Worm (Caenorhabditis elegans) whole organism, young adult: ENCODE data around the gene kin-36.

Experiments
- B0035.1 ChIP-seq: sonication (generic microtip); optimal IDR thresholded peaks from 2 replicates; lab custom pipeline; 2016; ENCODE audit warnings: missing genetic modification characterization, mild to moderate bottlenecking, missing compliant biosample characterization, missing genotype, missing genetic modification reagents
- B0261.1 ChIP-seq: sonication (generic microtip); optimal IDR thresholded peaks from 2 replicates; lab custom pipeline; 2016; ENCODE audit warnings: mild to moderate bottlenecking, missing genetic modification characterization, moderate library complexity, missing compliant biosample characterization
- B0336.3 ChIP-seq: fragments of 200-800 bp; sonication (Bioruptor generic); IDR thresholded peaks from 2 replicates; pipeline ENCODE4 v1.3.6; 2022; ENCODE audit warnings: missing genetic modification characterization, missing compliant biosample characterization
- C17E4.6 ChIP-seq: fragments of 200-800 bp; sonication (Bioruptor generic); IDR thresholded peaks from 2 replicates; pipeline ENCODE4 v1.3.6; 2022; ENCODE audit warnings: missing genetic modification reagents, missing genetic modification characterization, missing compliant biosample characterization
- D2030.7 ChIP-seq: fragments of 200-800 bp; sonication (Bioruptor generic); IDR thresholded peaks from 2 replicates; pipeline ENCODE4 v1.3.6; 2022; ENCODE audit warnings: missing genetic modification reagents, missing genetic modification characterization, missing compliant biosample characterization
- F23B12.7 ChIP-seq: sonication (generic microtip); optimal IDR thresholded peaks from 2 replicates; lab custom pipeline; 2017; ENCODE audit warnings: missing genetic modification characterization, mild to moderate bottlenecking, missing compliant biosample characterization, antibody characterized with exemption, moderate library complexity; ENCODE audit not compliant: insufficient read depth
- F55B11.4 ChIP-seq: sonication (generic microtip); optimal IDR thresholded peaks from 2 replicates; lab custom pipeline; 2016; ENCODE audit warnings: missing compliant biosample characterization, missing genetic modification characterization, borderline replicate concordance; ENCODE audit not compliant: insufficient read depth
- F57C9.4 ChIP-seq: sonication (generic microtip); optimal IDR thresholded peaks from 2 replicates; lab custom pipeline; 2017; ENCODE audit warnings: mild to moderate bottlenecking, missing genetic modification characterization, missing compliant biosample characterization
- K11D2.4 ChIP-seq: fragments of 200-800 bp; sonication (Bioruptor generic); IDR thresholded peaks from 2 replicates; pipeline ENCODE4 v1.3.6; 2022; ENCODE audit warnings: missing genetic modification reagents, missing genetic modification characterization, missing compliant biosample characterization
- T07F8.4 ChIP-seq: sonication (generic microtip); optimal IDR thresholded peaks from 2 replicates; lab custom pipeline; 2016; ENCODE audit warnings: mild to moderate bottlenecking, missing genetic modification characterization, moderate library complexity, missing compliant biosample characterization
- akir-1 ChIP-seq: fragments of 200-800 bp; sonication (Bioruptor generic); optimal IDR thresholded peaks from 2 replicates; lab custom pipeline; 2018; ENCODE audit warnings: mild to moderate bottlenecking, missing genetic modification characterization, moderate library complexity, missing compliant biosample characterization
- aptf-3 ChIP-seq: fragments of 200-800 bp; sonication (Bioruptor generic); IDR thresholded peaks from 2 replicates; pipeline ENCODE4 v1.3.6; 2022; ENCODE audit warnings: missing genetic modification characterization, missing compliant biosample characterization
- athp-1 ChIP-seq: sonication (generic microtip); optimal IDR thresholded peaks from 2 replicates; lab custom pipeline; 2017; ENCODE audit warnings: mild to moderate bottlenecking, missing genetic modification characterization, missing compliant biosample characterization
- attf-3 ChIP-seq: fragments of 200-800 bp; sonication (Bioruptor generic); conservative IDR thresholded peaks from 2 replicates; pipeline ENCODE4 v1.3.6; 2022; ENCODE audit warnings: missing genetic modification reagents, missing genetic modification characterization, missing compliant biosample characterization
- attf-5 ChIP-seq: fragments of 200-800 bp; sonication (Bioruptor generic); optimal IDR thresholded peaks from 2 replicates; lab custom pipeline; 2018; ENCODE audit warnings: mild to moderate bottlenecking, missing genetic modification characterization, missing compliant biosample characterization
- cebp-1 ChIP-seq, 2 experiments: fragments of 200-800 bp in 1 of 2; sonication (Bioruptor generic) in 1 of 2; sonication (generic microtip) in 1 of 2; IDR thresholded peaks in 1 of 2; optimal IDR thresholded peaks in 1 of 2; 2 replicates each; pipeline versions ENCODE4 v1.3.6 to Lab custom; 2017 to 2022; ENCODE audit warnings: missing compliant biosample characterization in 2 of 2, missing genetic modification characterization in 2 of 2, mild to moderate bottlenecking in 1 of 2, missing genetic modification reagents in 1 of 2, moderate library complexity in 1 of 2
- cebp-2 ChIP-seq: fragments of 200-800 bp; sonication (Bioruptor generic); IDR thresholded peaks from 2 replicates; pipeline ENCODE4 v1.3.6; 2022; ENCODE audit warnings: missing genetic modification characterization, missing compliant biosample characterization
- ceh-100 ChIP-seq: fragments of 200-800 bp; sonication (Bioruptor generic); IDR thresholded peaks from 2 replicates; pipeline ENCODE4 v1.3.6; 2022; ENCODE audit warnings: missing genetic modification reagents, missing genetic modification characterization, missing compliant biosample characterization
- ceh-91 ChIP-seq: fragments of 200-800 bp; sonication (Bioruptor generic); IDR thresholded peaks from 2 replicates; pipeline ENCODE4 v1.3.6; 2022; ENCODE audit warnings: missing genetic modification reagents, missing genetic modification characterization, missing compliant biosample characterization
- chd-7 ChIP-seq: sonication (generic microtip); optimal IDR thresholded peaks from 2 replicates; lab custom pipeline; 2016; ENCODE audit warnings: mild to moderate bottlenecking, missing genetic modification characterization, moderate library complexity, missing compliant biosample characterization
- die-1 ChIP-seq: sonication (generic microtip); optimal IDR thresholded peaks from 2 replicates; lab custom pipeline; 2016; ENCODE audit warnings: missing genotype, mild to moderate bottlenecking, missing genetic modification characterization, missing compliant biosample characterization
- dox-1 ChIP-seq: fragments of 200-800 bp; sonication (Bioruptor generic); IDR thresholded peaks from 2 replicates; pipeline ENCODE4 v1.3.6; 2022; ENCODE audit warnings: missing genetic modification reagents, missing genetic modification characterization, missing compliant biosample characterization
- hmg-1.2 ChIP-seq: fragments of 200-800 bp; sonication (Bioruptor generic); IDR thresholded peaks from 2 replicates; pipeline ENCODE4 v1.3.6; 2022; ENCODE audit warnings: missing genetic modification reagents, missing genetic modification characterization, missing compliant biosample characterization
- hmg-20 ChIP-seq: fragments of 200-800 bp; sonication (Bioruptor generic); IDR thresholded peaks from 2 replicates; pipeline ENCODE4 v1.3.6; 2022; ENCODE audit warnings: missing genetic modification reagents, missing genetic modification characterization, missing compliant biosample characterization
- hrde-1 ChIP-seq: sonication (generic microtip); optimal IDR thresholded peaks from 2 replicates; lab custom pipeline; 2016; ENCODE audit warnings: missing genetic modification characterization, mild to moderate bottlenecking, missing compliant biosample characterization, moderate library complexity, missing genotype, missing genetic modification reagents, borderline replicate concordance
- let-607 ChIP-seq, 2 experiments: fragments of 200-800 bp in 1 of 2; sonication (Bioruptor generic) in 1 of 2; sonication (generic microtip) in 1 of 2; optimal IDR thresholded peaks; 2 replicates each; lab custom pipeline; 2016 to 2018; ENCODE audit warnings: mild to moderate bottlenecking in 2 of 2, missing compliant biosample characterization in 2 of 2, missing genetic modification characterization in 2 of 2, moderate library complexity in 2 of 2, missing genotype in 1 of 2
- lin-54 ChIP-seq: fragments of 200-800 bp; sonication (Bioruptor generic); optimal IDR thresholded peaks from 2 replicates; lab custom pipeline; 2018; ENCODE audit warnings: mild to moderate bottlenecking, missing genetic modification characterization, missing compliant biosample characterization
- lir-1 ChIP-seq: fragments of 200-800 bp; sonication (Bioruptor generic); conservative IDR thresholded peaks from 2 replicates; pipeline ENCODE4 v1.3.6; 2022; ENCODE audit warnings: missing genetic modification reagents, missing genetic modification characterization, missing compliant biosample characterization
- lsl-1 ChIP-seq: fragments of 200-800 bp; sonication (Bioruptor generic); optimal IDR thresholded peaks from 2 replicates; lab custom pipeline; 2018; ENCODE audit warnings: mild to moderate bottlenecking, missing genetic modification characterization, moderate library complexity, missing compliant biosample characterization
- lsy-27 ChIP-seq: sonication (generic microtip); optimal IDR thresholded peaks from 2 replicates; lab custom pipeline; 2017; ENCODE audit warnings: missing genetic modification characterization, mild to moderate bottlenecking, missing compliant biosample characterization, antibody characterized with exemption, missing genotype, borderline replicate concordance; ENCODE audit not compliant: insufficient read depth
- madf-6 ChIP-seq: fragments of 200-800 bp; sonication (Bioruptor generic); IDR thresholded peaks from 2 replicates; pipeline ENCODE4 v1.3.6; 2022; ENCODE audit warnings: missing genetic modification reagents, missing genetic modification characterization, missing compliant biosample characterization
- mes-4 ChIP-seq: sonication (generic microtip); optimal IDR thresholded peaks from 2 replicates; lab custom pipeline; 2016; ENCODE audit warnings: missing genotype, missing genetic modification characterization, missing compliant biosample characterization
- nfya-2 ChIP-seq: fragments of 200-800 bp; sonication (Bioruptor generic); IDR thresholded peaks from 2 replicates; pipeline ENCODE4 v1.3.6; 2022; ENCODE audit warnings: missing genetic modification reagents, missing genetic modification characterization, missing compliant biosample characterization
- pha-4 ChIP-seq: fragments of 150-350 bp; sonication (generic microtip); optimal IDR thresholded peaks from 2 replicates; lab custom pipeline; 2014; ENCODE audit warnings: missing biosample characterization, missing genetic modification reagents, missing genetic modification characterization
- rec-8 ChIP-seq, 2 experiments: sonication (generic microtip); optimal IDR thresholded peaks; 2 replicates each; lab custom pipeline; 2016; ENCODE audit warnings: mild to moderate bottlenecking in 2 of 2, missing genetic modification characterization in 2 of 2, missing genetic modification reagents in 2 of 2, missing genotype in 2 of 2, missing biosample characterization in 1 of 2, missing compliant biosample characterization in 1 of 2, moderate library complexity in 1 of 2
- sdz-38 ChIP-seq: sonication (generic microtip); optimal IDR thresholded peaks from 2 replicates; lab custom pipeline; 2016; ENCODE audit warnings: missing genotype, missing genetic modification characterization, missing compliant biosample characterization
- snpc-1.1 ChIP-seq: sonication (generic microtip); optimal IDR thresholded peaks from 2 replicates; lab custom pipeline; 2017; ENCODE audit warnings: missing genetic modification characterization, mild to moderate bottlenecking, missing compliant biosample characterization, antibody characterized with exemption, moderate library complexity, missing genotype, missing genetic modification reagents; ENCODE audit not compliant: insufficient read depth
- snpc-4 ChIP-seq, 5 experiments: fragments of 150-350 bp in 1 of 5; sonication (generic microtip) in 4 of 5; optimal IDR thresholded peaks; 2 replicates each; lab custom pipeline; 2014 to 2018; ENCODE audit warnings: missing genetic modification characterization in 5 of 5, missing biosample characterization in 3 of 5, antibody characterized with exemption in 2 of 5, mild to moderate bottlenecking in 2 of 5, missing compliant biosample characterization in 2 of 5, missing genotype in 2 of 5, moderate library complexity in 2 of 5, missing genetic modification reagents in 1 of 5
- unc-62 ChIP-seq: fragments of 150-350 bp; optimal IDR thresholded peaks from 2 replicates; lab custom pipeline; 2014; ENCODE audit warnings: missing biosample characterization, missing genetic modification reagents, missing genetic modification characterization
- xnd-1 ChIP-seq: sonication (generic microtip); optimal IDR thresholded peaks from 2 replicates; lab custom pipeline; 2016; ENCODE audit warnings: missing genotype, missing genetic modification reagents, missing genetic modification characterization, missing compliant biosample characterization
- ztf-25 ChIP-seq: fragments of 200-800 bp; sonication (Bioruptor generic); IDR thresholded peaks from 2 replicates; pipeline ENCODE4 v1.3.6; 2022; ENCODE audit warnings: missing genetic modification reagents, missing genetic modification characterization, missing compliant biosample characterization
- ztf-28 ChIP-seq: fragments of 200-800 bp; sonication (Bioruptor generic); IDR thresholded peaks from 2 replicates; pipeline ENCODE4 v1.3.6; 2022; ENCODE audit warnings: missing genetic modification reagents, missing genetic modification characterization, missing compliant biosample characterization
- ztf-6 ChIP-seq: fragments of 200-800 bp; sonication (Bioruptor generic); IDR thresholded peaks from 2 replicates; pipeline ENCODE4 v1.3.6; 2022; ENCODE audit warnings: missing genetic modification reagents, missing genetic modification characterization, missing compliant biosample characterization

Gene kin-36

ce11 chrIV:4710459-4710858 lies 31.6 kb downstream of the kin-36 start, which contains the start of gene cif-1 (continued):
- TF ChIP-seq dox-1 (GFP tag; lab: Robert Waterston, UW) (peak; percentile 53; the same call in 1 of the 2 replicates), cebp-1 (GFP tag; IDR thresholded peaks at IDR 0.05; lab: Robert Waterston, UW) (no peak), cebp-1 (tag; optimal IDR thresholded peaks at IDR 0.05; lab: Kevin White, UChicago) (no peak)

- no peak for TF ChIP-seq akir-1 (GFP tag; lab: Kevin White, UChicago)
- TF ChIP-seq B0336.3 (GFP tag; lab: Robert Waterston, UW), result 0 out of 2 replicates have a peak, but pooled peaks have one; percentile 9
- TF ChIP-seq lsy-27 (tag; lab: Kevin White, UChicago), result no peak
- TF ChIP-seq attf-5 (GFP tag; lab: Kevin White, UChicago), result peak; percentile 25
- TF ChIP-seq aptf-3, result no peak
- TF ChIP-seq lsl-1 (GFP tag; lab: Kevin White, UChicago), result peak; percentile 27
- peak; percentile 26 for TF ChIP-seq snpc-4 (GFP tag; optimal IDR thresholded peaks at IDR 0.05; lab: Kevin White, UChicago)
- peak in 2 of 4 experiments; percentile 13 to 32 for TF ChIP-seq snpc-4 (tag; optimal IDR thresholded peaks at IDR 0.05; lab: Kevin White, UChicago)
- TF ChIP-seq attf-3 (GFP tag; lab: Robert Waterston, UW), result no peak
- no peak for TF ChIP-seq die-1
- TF ChIP-seq B0035.1 (tag; lab: Kevin White, UChicago), result no peak
- no peak for TF ChIP-seq F55B11.4 (tag; lab: Kevin White, UChicago)
- TF ChIP-seq let-607 (tag; optimal IDR thresholded peaks at IDR 0.05; lab: Kevin White, UChicago), result peak in 1 of 2 experiments; percentile 13
- no peak for TF ChIP-seq B0261.1 (tag; lab: Kevin White, UChicago)
- peak; percentile 54 for TF ChIP-seq athp-1 (tag; lab: Kevin White, UChicago)
- no peak; the same call in 1 of the 2 replicates for TF ChIP-seq lir-1 (GFP tag; lab: Robert Waterston, UW)
- TF ChIP-seq ztf-6, result 0 out of 2 replicates have a peak, but pooled peaks have one; percentile 41
- TF ChIP-seq C17E4.6 (GFP tag; lab: Robert Waterston, UW), result peak; percentile 43; the same call in 1 of the 2 replicates
- no peak for TF ChIP-seq D2030.7
- no peak for TF ChIP-seq cebp-2 (GFP tag; lab: Robert Waterston, UW)
- no peak for TF ChIP-seq pha-4 (tag; lab: Kevin White, UChicago)
- no peak for TF ChIP-seq snpc-1.1
- TF ChIP-seq mes-4 (tag; lab: Kevin White, UChicago), result no peak
- TF ChIP-seq nfya-2 (GFP tag; lab: Robert Waterston, UW), result no peak
- TF ChIP-seq unc-62 (GFP tag; lab: Kevin White, UChicago), result no peak
- no peak for TF ChIP-seq T07F8.4 (tag; lab: Kevin White, UChicago)
- peak; percentile 23 for TF ChIP-seq lin-54 (GFP tag; lab: Kevin White, UChicago)
- TF ChIP-seq sdz-38 (tag; lab: Kevin White, UChicago), result no peak
- no peak for TF ChIP-seq xnd-1 (tag; lab: Kevin White, UChicago)
- TF ChIP-seq madf-6 (GFP tag; lab: Robert Waterston, UW), result peak; percentile 32
- 0 out of 2 replicates have a peak, but pooled peaks have one; percentile 15 for TF ChIP-seq ztf-25 (GFP tag; lab: Robert Waterston, UW)
- TF ChIP-seq hrde-1 (tag; lab: Kevin White, UChicago), result no peak
- TF ChIP-seq ceh-91 (GFP tag; lab: Robert Waterston, UW), result no peak
- TF ChIP-seq K11D2.4, result 0 out of 2 replicates have a peak, but pooled peaks have one; percentile 41
- TF ChIP-seq ceh-100 (GFP tag; lab: Robert Waterston, UW), result no peak
- TF ChIP-seq dox-1 (GFP tag; lab: Robert Waterston, UW), result peak; percentile 73
- no peak for TF ChIP-seq hmg-20
- no peak for TF ChIP-seq ztf-28
- peak in 1 of 2 experiments; percentile 33 for TF ChIP-seq rec-8 (tag; optimal IDR thresholded peaks at IDR 0.05; lab: Kevin White, UChicago)
- TF ChIP-seq F57C9.4 (tag; lab: Kevin White, UChicago), result no peak
- no peak for TF ChIP-seq chd-7 (tag; lab: Kevin White, UChicago)
- peak; percentile 15 for TF ChIP-seq F23B12.7 (tag; lab: Kevin White, UChicago)
- TF ChIP-seq hmg-1.2, result peak; percentile 35; the same call in 1 of the 2 replicates
Measured at ce11 chrIV:4712376-4712775, 33.6 kb downstream of the kin-36 start, which contains the start of gene yars-2. yars-2 (minus strand) TSS chrIV:4712624.
